Fruit fly (Drosophila melanogaster): ENCODE results near the gene Wbp2.

Wbp2 gene

DNA sequence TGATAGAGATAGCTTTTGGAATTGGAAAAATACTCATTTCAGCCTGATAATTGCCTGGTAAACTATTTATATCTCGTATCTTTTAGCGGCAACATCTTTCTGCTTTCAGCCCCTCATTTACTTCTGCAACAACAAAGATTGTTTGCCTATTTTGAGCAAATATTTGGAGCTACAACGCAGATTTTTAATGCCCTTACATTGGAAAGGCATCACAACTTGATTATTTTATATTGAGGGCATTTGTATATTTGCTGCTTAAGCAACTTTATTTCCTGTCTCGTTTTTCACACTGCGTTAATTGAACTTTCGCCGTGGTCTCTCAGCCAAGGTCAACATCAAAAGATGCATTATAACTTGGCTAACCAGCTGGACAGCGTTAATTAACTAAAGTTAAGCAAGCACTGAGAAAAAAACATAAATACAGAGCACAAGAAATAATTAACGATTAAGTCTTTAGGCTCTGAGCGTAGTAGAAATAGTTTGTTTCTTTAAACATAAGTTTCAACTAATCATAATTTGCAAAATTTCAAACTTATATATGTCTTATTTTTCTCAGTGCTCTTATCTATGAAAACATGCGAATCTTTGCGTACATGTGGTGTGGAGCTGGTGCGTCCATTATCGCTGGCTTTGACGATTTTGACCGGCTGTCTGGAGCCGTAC, 18.5 kb upstream of the Wbp2 start:
- no peak for TF ChIP-seq usp (GFP tag; optimal IDR thresholded peaks at IDR 0.05)
- TF ChIP-seq Hnf4 (GFP tag; optimal IDR thresholded peaks at IDR 0.05) = peak; percentile 50
- TF ChIP-seq br (GFP tag; optimal IDR thresholded peaks at IDR 0.05) = peak; percentile 70
- no peak for TF ChIP-seq Abd-B (GFP tag; optimal IDR thresholded peaks at IDR 0.05)
- peak; percentile 71 for TF ChIP-seq OdsH (GFP tag; optimal IDR thresholded peaks at IDR 0.05)
- TF ChIP-seq brk (GFP tag; optimal IDR thresholded peaks at IDR 0.05) = peak; percentile 53
- TF ChIP-seq lola (GFP tag; optimal IDR thresholded peaks at IDR 0.05) = no peak
- TF ChIP-seq rgr (GFP tag; optimal IDR thresholded peaks at IDR 0.05) = peak; percentile 76
- peak; percentile 81 for TF ChIP-seq h (GFP tag; optimal IDR thresholded peaks at IDR 0.05)
- no peak for TF ChIP-seq dsf (GFP tag; optimal IDR thresholded peaks at IDR 0.05; ENCODE audit: borderline replicate concordance)
- TF ChIP-seq sage (GFP tag; optimal IDR thresholded peaks at IDR 0.05) = no peak
- TF ChIP-seq Mio (GFP tag; optimal IDR thresholded peaks at IDR 0.05) = no peak
- TF ChIP-seq Rel (GFP tag; optimal IDR thresholded peaks at IDR 0.05) = no peak
- TF ChIP-seq Rel (tag; optimal IDR thresholded peaks at IDR 0.05) = no peak
- no peak for TF ChIP-seq Dfd (GFP tag; optimal IDR thresholded peaks at IDR 0.05)
- peak; percentile 74 for TF ChIP-seq fru (GFP tag; optimal IDR thresholded peaks at IDR 0.05)
- TF ChIP-seq woc (GFP tag; optimal IDR thresholded peaks at IDR 0.05) = no peak
- TF ChIP-seq Hr78 (GFP tag; optimal IDR thresholded peaks at IDR 0.05) = no peak
- TF ChIP-seq sv (GFP tag; optimal IDR thresholded peaks at IDR 0.05) = peak; percentile 28
- TF ChIP-seq CG32264 (GFP tag; optimal IDR thresholded peaks at IDR 0.05) = no peak
- no peak for TF ChIP-seq dmrt93B (GFP tag; optimal IDR thresholded peaks at IDR 0.05)
- no peak for TF ChIP-seq dl (GFP tag; optimal IDR thresholded peaks at IDR 0.05; ENCODE audit: insufficient read depth in 1 of 2, partially characterized antibody in 2 of 2)
- TF ChIP-seq pan (optimal IDR thresholded peaks at IDR 0.05) = no peak
- TF ChIP-seq Dif (GFP tag; optimal IDR thresholded peaks at IDR 0.05; ENCODE audit: partially characterized antibody) = no peak
- TF ChIP-seq Vsx2 (GFP tag; optimal IDR thresholded peaks at IDR 0.05; ENCODE audit: partially characterized antibody) = no peak
- TF ChIP-seq psq (GFP tag; optimal IDR thresholded peaks at IDR 0.05) = peak; percentile 41
- no peak for TF ChIP-seq CG9705 (GFP tag; optimal IDR thresholded peaks at IDR 0.05)
- peak; percentile 47 for TF ChIP-seq Sp1 (GFP tag; optimal IDR thresholded peaks at IDR 0.05)
- TF ChIP-seq foxo (GFP tag; optimal IDR thresholded peaks at IDR 0.05) = peak in 1 of 2 experiments; percentile 69
- no peak for TF ChIP-seq Hr83 (GFP tag; optimal IDR thresholded peaks at IDR 0.05; ENCODE audit: poor library complexity, severe bottlenecking)
- no peak for TF ChIP-seq GATAd (GFP tag; optimal IDR thresholded peaks at IDR 0.05)
- no peak for TF ChIP-seq jim (GFP tag; optimal IDR thresholded peaks at IDR 0.05)
- TF ChIP-seq HLH106 (tag; optimal IDR thresholded peaks at IDR 0.05) = peak; percentile 33
- TF ChIP-seq N (GFP tag; optimal IDR thresholded peaks at IDR 0.05) = no peak
- TF ChIP-seq ey (GFP tag; optimal IDR thresholded peaks at IDR 0.05) = peak; percentile 70
- TF ChIP-seq Myc (optimal IDR thresholded peaks at IDR 0.05) = no peak
- TF ChIP-seq tai (GFP tag; optimal IDR thresholded peaks at IDR 0.05) = peak; percentile 62

DNA sequence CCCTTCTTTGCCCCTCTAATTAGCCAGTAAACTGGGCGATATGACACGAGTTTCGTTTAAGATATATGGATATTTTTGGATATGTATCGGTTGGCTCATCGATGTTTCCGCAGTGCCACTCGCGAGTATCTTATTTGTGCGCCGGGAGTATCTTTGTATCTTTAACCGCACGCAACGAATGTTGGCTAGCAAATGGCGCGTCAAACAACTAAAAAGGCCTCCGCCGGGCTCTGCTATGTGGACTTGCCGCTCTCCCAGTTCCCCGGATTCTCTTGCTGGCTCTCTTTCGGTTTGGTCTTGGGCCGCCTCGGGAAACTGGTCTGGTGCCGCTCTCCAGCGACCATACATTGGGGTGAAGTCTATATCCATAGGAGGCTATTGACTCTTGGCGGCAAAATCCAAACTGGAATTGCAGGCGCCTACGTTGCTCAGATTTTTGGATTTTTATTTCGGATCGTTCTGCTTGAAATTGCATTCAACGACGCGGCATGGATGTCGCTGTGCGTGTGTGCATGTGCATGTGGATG, 17.5 kb upstream of the Wbp2 start:
- no peak for TF ChIP-seq Rel (GFP tag; optimal IDR thresholded peaks at IDR 0.05)
- no peak for TF ChIP-seq Rel (tag; optimal IDR thresholded peaks at IDR 0.05)
- peak; percentile 5 for TF ChIP-seq h (GFP tag; optimal IDR thresholded peaks at IDR 0.05)
- no peak for TF ChIP-seq jim (GFP tag; optimal IDR thresholded peaks at IDR 0.05)
- TF ChIP-seq Hnf4 (GFP tag; optimal IDR thresholded peaks at IDR 0.05) = no peak
- TF ChIP-seq Myc (optimal IDR thresholded peaks at IDR 0.05) = no peak
- TF ChIP-seq woc (GFP tag; optimal IDR thresholded peaks at IDR 0.05) = no peak
- TF ChIP-seq dsf (GFP tag; optimal IDR thresholded peaks at IDR 0.05; ENCODE audit: borderline replicate concordance) = no peak
- TF ChIP-seq usp (GFP tag; optimal IDR thresholded peaks at IDR 0.05) = no peak
- no peak for TF ChIP-seq Abd-B (GFP tag; optimal IDR thresholded peaks at IDR 0.05)
- no peak for TF ChIP-seq lola (GFP tag; optimal IDR thresholded peaks at IDR 0.05)
- TF ChIP-seq Vsx2 (GFP tag; optimal IDR thresholded peaks at IDR 0.05; ENCODE audit: partially characterized antibody) = peak; percentile 59
- peak; percentile 5 for TF ChIP-seq Hr83 (GFP tag; optimal IDR thresholded peaks at IDR 0.05; ENCODE audit: poor library complexity, severe bottlenecking)
- no peak for TF ChIP-seq N (GFP tag; optimal IDR thresholded peaks at IDR 0.05)
- TF ChIP-seq CrebA (GFP tag; optimal IDR thresholded peaks at IDR 0.05; ENCODE audit: borderline replicate concordance) = peak; percentile 10
- TF ChIP-seq Jra (GFP tag; optimal IDR thresholded peaks at IDR 0.05) = no peak
- TF ChIP-seq OdsH (GFP tag; optimal IDR thresholded peaks at IDR 0.05) = peak; percentile 21
- no peak for TF ChIP-seq HLH106 (tag; optimal IDR thresholded peaks at IDR 0.05)
- no peak for TF ChIP-seq br (GFP tag; optimal IDR thresholded peaks at IDR 0.05)
- TF ChIP-seq Sp1 (GFP tag; optimal IDR thresholded peaks at IDR 0.05) = peak; percentile 22
- TF ChIP-seq Dif (GFP tag; optimal IDR thresholded peaks at IDR 0.05; ENCODE audit: partially characterized antibody) = peak; percentile 90
- peak; percentile 71 to 84 for TF ChIP-seq dl (GFP tag; optimal IDR thresholded peaks at IDR 0.05; ENCODE audit: insufficient read depth in 1 of 2, partially characterized antibody in 2 of 2)

Measured in whole organism, wandering third instar larva.